Worm (Caenorhabditis elegans) whole organism, L4 larva: Measurements from ENCODE around the gene T16H12.9.

Source experiments
- aha-1 ChIP-seq: fragments of 150-350 bp; peaks from one replicate; lab custom pipeline; 2014; ENCODE audit warnings: missing biosample characterization, missing genetic modification characterization
- ceh-20 ChIP-seq: fragments of 200-800 bp; sonication (Bioruptor generic); IDR thresholded peaks from 2 replicates; pipeline ENCODE4 v1.3.6; 2022; ENCODE audit warnings: missing genetic modification reagents, missing genetic modification characterization, missing compliant biosample characterization
- ceh-62 ChIP-seq: sonication (generic microtip); optimal IDR thresholded peaks from 2 replicates; lab custom pipeline; 2017; ENCODE audit warnings: missing biosample characterization, missing genetic modification characterization
- egl-27 ChIP-seq: sonication (generic microtip); optimal IDR thresholded peaks from 3 replicates; lab custom pipeline; 2017; ENCODE audit warnings: missing biosample characterization, missing genetic modification reagents, missing genetic modification characterization
- lin-13 ChIP-seq: fragments of 150-350 bp; optimal IDR thresholded peaks from 2 replicates; lab custom pipeline; 2014; ENCODE audit warnings: missing biosample characterization, missing genetic modification reagents, missing genetic modification characterization
- lin-15B ChIP-seq: fragments of 150-350 bp; sonication (generic microtip); optimal IDR thresholded peaks from 3 replicates; lab custom pipeline; 2014; ENCODE audit warnings: missing biosample characterization, missing genetic modification characterization
- lir-3 ChIP-seq: sonication (generic microtip); optimal IDR thresholded peaks from 2 replicates; lab custom pipeline; 2016; ENCODE audit warnings: mild to moderate bottlenecking, missing genetic modification characterization, missing compliant biosample characterization
- lsy-2 ChIP-seq, 2 experiments: fragments of 150-350 bp in 1 of 2; sonication (generic microtip) in 1 of 2; optimal IDR thresholded peaks; 2 replicates each; lab custom pipeline; 2014 to 2017; ENCODE audit warnings: missing biosample characterization in 2 of 2, missing genetic modification characterization in 2 of 2
- nhr-11 ChIP-seq: fragments of 150-350 bp; optimal IDR thresholded peaks from 2 replicates; lab custom pipeline; 2014; ENCODE audit warnings: missing biosample characterization, missing genetic modification characterization
- nhr-237 ChIP-seq: sonication (generic microtip); optimal IDR thresholded peaks from 2 replicates; lab custom pipeline; 2017; ENCODE audit warnings: missing biosample characterization, missing genetic modification characterization
- skn-1 ChIP-seq: fragments of 150-350 bp; optimal IDR thresholded peaks from 2 replicates; lab custom pipeline; 2014; ENCODE audit warnings: missing biosample characterization, missing genetic modification characterization
- snpc-4 ChIP-seq: fragments of 150-350 bp; optimal IDR thresholded peaks from 2 replicates; lab custom pipeline; 2014; ENCODE audit warnings: missing biosample characterization, missing genetic modification characterization

- TF ChIP-seq ceh-20 (GFP tag; lab: Robert Waterston, UW) (no peak), lin-13 (GFP tag; lab: Kevin White, UChicago) (no peak), lin-15B (tag; lab: Kevin White, UChicago) (no peak), nhr-11 (no peak), lir-3 (tag; lab: Kevin White, UChicago) (no peak), snpc-4 (tag; lab: Kevin White, UChicago) (no peak), skn-1 (no peak), ceh-62 (tag; lab: Kevin White, UChicago) (no peak), aha-1 (no peak), egl-27 (tag; lab: Kevin White, UChicago) (no peak), lsy-2 (tag; optimal IDR thresholded peaks at IDR 0.05; lab: Kevin White, UChicago) (no peak), nhr-237 (no peak)
These were observed 9.7 kb downstream of the T16H12.9 start, which contains the start of gene ZK1128.3 for ce11 chrIII:10118818-10119217.
